Fruit fly (Drosophila melanogaster) whole organism, prepupa: ENCODE measurements around the gene Son.

Source experiments
- CG10631 ChIP-seq: fragments of 200-800 bp; sonication (Bioruptor generic); optimal IDR thresholded peaks from 2 replicates; lab custom pipeline; 2016; ENCODE audit warnings: missing biosample characterization, missing genetic modification characterization
- CG11294 ChIP-seq: fragments of 200-800 bp; sonication (Bioruptor generic); IDR thresholded peaks from 2 replicates; pipeline ENCODE4 v1.3.6; 2022; ENCODE audit warnings: missing biosample characterization, missing genetic modification characterization
- CG15336 ChIP-seq: fragments of 200-800 bp; sonication (Bioruptor generic); IDR thresholded peaks from 2 replicates; pipeline ENCODE4 v1.3.6; 2022; ENCODE audit warnings: missing biosample characterization, missing genetic modification characterization
- CG1621 ChIP-seq: fragments of 200-800 bp; sonication (Bioruptor generic); optimal IDR thresholded peaks from 3 replicates; lab custom pipeline; 2018; ENCODE audit warnings: missing biosample characterization, mild to moderate bottlenecking, missing genetic modification characterization
- CG16779 ChIP-seq: fragments of 200-800 bp; sonication (Bioruptor generic); optimal IDR thresholded peaks from 3 replicates; lab custom pipeline; 2017; ENCODE audit warnings: missing biosample characterization, mild to moderate bottlenecking, missing genetic modification characterization
- CG3032 ChIP-seq: fragments of 200-800 bp; optimal IDR thresholded peaks from 2 replicates; lab custom pipeline; 2019; ENCODE audit warnings: missing biosample characterization, mild to moderate bottlenecking, missing genetic modification characterization, moderate library complexity
- CG32006 ChIP-seq: fragments of 200-800 bp; sonication (Bioruptor generic); optimal IDR thresholded peaks from 3 replicates; lab custom pipeline; 2017; ENCODE audit warnings: missing biosample characterization, mild to moderate bottlenecking, missing genetic modification characterization
- CG3919 ChIP-seq: fragments of 200-800 bp; sonication (Bioruptor generic); optimal IDR thresholded peaks from 3 replicates; lab custom pipeline; 2016; ENCODE audit warnings: missing biosample characterization, missing genetic modification characterization
- CG6163 ChIP-seq: fragments of 200-800 bp; sonication (Bioruptor generic); IDR thresholded peaks from 3 replicates; pipeline ENCODE4 v1.3.6; 2022; ENCODE audit warnings: missing biosample characterization, missing genetic modification characterization
- CG6276 ChIP-seq: fragments of 200-800 bp; sonication (Bioruptor generic); optimal IDR thresholded peaks from 2 replicates; lab custom pipeline; 2017; ENCODE audit warnings: missing biosample characterization, mild to moderate bottlenecking, missing genetic modification characterization
- CG6792 ChIP-seq: fragments of 200-800 bp; sonication (Bioruptor generic); optimal IDR thresholded peaks from 3 replicates; lab custom pipeline; 2016; ENCODE audit warnings: missing biosample characterization, missing genetic modification characterization
- CG6854 ChIP-seq: fragments of 200-800 bp; sonication (Bioruptor generic); optimal IDR thresholded peaks from 2 replicates; lab custom pipeline; 2017; ENCODE audit warnings: missing biosample characterization, mild to moderate bottlenecking, missing genetic modification characterization
- CG8119 ChIP-seq: fragments of 200-800 bp; sonication (Bioruptor generic); IDR thresholded peaks from 3 replicates; pipeline ENCODE4 v1.3.6; 2022; ENCODE audit warnings: missing biosample characterization, missing genetic modification characterization
- CG8319 ChIP-seq: fragments of 200-800 bp; sonication (Bioruptor generic); optimal IDR thresholded peaks from 3 replicates; lab custom pipeline; 2016; ENCODE audit warnings: missing biosample characterization, missing genetic modification characterization
- CG8632 ChIP-seq: fragments of 200-800 bp; sonication (Bioruptor generic); optimal IDR thresholded peaks from 3 replicates; lab custom pipeline; 2016; ENCODE audit warnings: missing biosample characterization, missing genetic modification characterization
- Eip75B ChIP-seq: fragments of 200-800 bp; sonication (Bioruptor generic); optimal IDR thresholded peaks from 3 replicates; lab custom pipeline; 2016; ENCODE audit warnings: missing biosample characterization, missing genetic modification characterization
- Eip78C ChIP-seq: fragments of 200-800 bp; sonication (Bioruptor generic); peaks from one replicate; lab custom pipeline; 2016; ENCODE audit warnings: missing biosample characterization, missing genetic modification characterization
- Eip93F ChIP-seq: fragments of 200-800 bp; sonication (Bioruptor generic); optimal IDR thresholded peaks from 2 replicates; lab custom pipeline; 2016; ENCODE audit warnings: missing biosample characterization, mild to moderate bottlenecking, missing genetic modification characterization
- Ets96B ChIP-seq: fragments of 200-800 bp; optimal IDR thresholded peaks from 2 replicates; lab custom pipeline; 2019; ENCODE audit warnings: missing biosample characterization, mild to moderate bottlenecking, missing genetic modification characterization, moderate library complexity
- Gug ChIP-seq: fragments of 200-800 bp; sonication (Bioruptor generic); IDR thresholded peaks from 2 replicates; pipeline ENCODE4 v1.3.6; 2022; ENCODE audit warnings: missing biosample characterization, missing genetic modification characterization
- Hr39 ChIP-seq: fragments of 200-800 bp; sonication (Bioruptor generic); optimal IDR thresholded peaks from 2 replicates; lab custom pipeline; 2016; ENCODE audit warnings: missing biosample characterization, missing genetic modification characterization
- Hr4 ChIP-seq: fragments of 200-800 bp; sonication (Bioruptor generic); optimal IDR thresholded peaks from 3 replicates; lab custom pipeline; 2016; ENCODE audit warnings: missing biosample characterization, missing genetic modification characterization
- OdsH ChIP-seq: fragments of 200-800 bp; sonication (Bioruptor generic); optimal IDR thresholded peaks from 3 replicates; lab custom pipeline; 2016; ENCODE audit warnings: missing biosample characterization, missing genetic modification characterization
- Smox ChIP-seq: fragments of 200-800 bp; sonication (Bioruptor generic); optimal IDR thresholded peaks from 3 replicates; lab custom pipeline; 2016; ENCODE audit warnings: missing biosample characterization, missing genetic modification characterization
- Sox102F ChIP-seq: fragments of 200-800 bp; sonication (Bioruptor generic); optimal IDR thresholded peaks from 2 replicates; lab custom pipeline; 2016; ENCODE audit warnings: missing biosample characterization, mild to moderate bottlenecking, missing genetic modification characterization
- Sox15 ChIP-seq: fragments of 200-800 bp; sonication (Bioruptor generic); optimal IDR thresholded peaks from 3 replicates; lab custom pipeline; 2016; ENCODE audit warnings: missing biosample characterization, missing genetic modification characterization
- acj6 ChIP-seq: fragments of 200-800 bp; sonication (Bioruptor generic); optimal IDR thresholded peaks from 3 replicates; lab custom pipeline; 2016; ENCODE audit warnings: missing biosample characterization, missing genetic modification characterization
- cyc ChIP-seq: fragments of 200-800 bp; sonication (Bioruptor generic); optimal IDR thresholded peaks from 3 replicates; lab custom pipeline; 2016; ENCODE audit warnings: missing biosample characterization, missing genetic modification characterization
- dac ChIP-seq: fragments of 200-800 bp; sonication (Bioruptor generic); optimal IDR thresholded peaks from 2 replicates; lab custom pipeline; 2017; ENCODE audit warnings: missing biosample characterization, mild to moderate bottlenecking, missing genetic modification characterization
- esn ChIP-seq: fragments of 200-800 bp; sonication (Bioruptor generic); optimal IDR thresholded peaks from 2 replicates; lab custom pipeline; 2016; ENCODE audit warnings: missing biosample characterization, mild to moderate bottlenecking, missing genetic modification characterization, moderate library complexity
- fd85E ChIP-seq: fragments of 200-800 bp; sonication (Bioruptor generic); optimal IDR thresholded peaks from 3 replicates; lab custom pipeline; 2016; ENCODE audit warnings: missing biosample characterization, missing genetic modification characterization
- fkh ChIP-seq: fragments of 200-800 bp; sonication (Bioruptor generic); optimal IDR thresholded peaks from 3 replicates; lab custom pipeline; 2017; ENCODE audit warnings: missing biosample characterization, mild to moderate bottlenecking, missing genetic modification characterization, moderate library complexity
- pdm3 ChIP-seq: fragments of 200-800 bp; sonication (Bioruptor generic); optimal IDR thresholded peaks from 3 replicates; lab custom pipeline; 2016; ENCODE audit warnings: missing biosample characterization, missing genetic modification characterization
- spab ChIP-seq: fragments of 200-800 bp; sonication (Bioruptor generic); optimal IDR thresholded peaks from 2 replicates; lab custom pipeline; 2017; ENCODE audit warnings: missing biosample characterization, mild to moderate bottlenecking, missing genetic modification characterization, missing genetic modification reagents
- svp ChIP-seq: fragments of 200-800 bp; sonication (Bioruptor generic); peaks from one replicate; lab custom pipeline; 2016; ENCODE audit warnings: missing biosample characterization, missing genetic modification characterization
- vri ChIP-seq: fragments of 200-800 bp; sonication (Bioruptor generic); optimal IDR thresholded peaks from 3 replicates; lab custom pipeline; 2016; ENCODE audit warnings: missing biosample characterization, mild to moderate bottlenecking, missing genetic modification characterization

Gene Son

DNA sequence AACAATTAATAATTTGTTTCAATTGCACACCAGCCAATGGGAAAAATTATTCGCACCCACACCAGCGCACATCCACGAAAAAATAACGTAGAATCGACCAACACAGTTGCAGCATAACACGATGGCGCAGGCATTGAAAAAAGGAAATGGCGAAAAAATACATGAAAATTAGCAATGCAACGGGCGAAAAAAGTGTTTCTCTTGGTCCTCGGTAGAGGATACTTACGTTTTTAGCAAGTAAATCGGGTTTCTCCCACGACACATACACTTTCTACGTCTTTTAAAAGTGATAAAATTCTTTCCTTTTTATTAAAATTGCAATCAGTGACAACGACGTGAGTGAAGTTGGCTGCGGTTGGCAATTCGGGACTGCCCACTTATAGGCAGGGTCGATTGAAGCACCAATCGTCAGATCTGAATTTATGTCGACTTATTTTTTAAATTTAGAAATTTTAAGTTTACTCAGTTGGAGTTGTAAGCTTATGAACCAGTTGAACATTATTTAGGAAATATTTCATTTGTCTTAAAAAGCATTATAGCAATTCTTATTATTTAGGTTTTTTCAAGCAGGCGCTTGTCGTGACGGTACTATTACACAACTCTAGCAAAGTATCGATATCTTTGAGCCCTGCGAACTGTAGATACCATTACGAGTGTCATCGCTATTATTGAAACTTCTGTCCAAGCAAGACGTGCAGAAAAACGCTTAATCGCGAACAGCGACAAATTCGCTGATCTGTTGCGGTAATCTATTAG, at the start of gene Son, which contains the start of gene Kap-alpha3 (continued):
- TF ChIP-seq Hr4 (GFP tag; lab: Kevin White, UChicago), result peak; percentile 78
- TF ChIP-seq CG6792, result peak; percentile 79
- TF ChIP-seq CG8319 (GFP tag; lab: Kevin White, UChicago), result peak; percentile 75
- peak; percentile 91 for TF ChIP-seq CG3919 (GFP tag; lab: Kevin White, UChicago)
- TF ChIP-seq Sox102F (GFP tag; lab: Kevin White, UChicago), result peak; percentile 85
- TF ChIP-seq Ets96B, result peak; percentile 69
- peak; percentile 90 for TF ChIP-seq Eip75B (GFP tag; lab: Kevin White, UChicago)
- peak; percentile 88 for TF ChIP-seq pdm3 (GFP tag; lab: Kevin White, UChicago)
- peak; percentile 84 for TF ChIP-seq Smox
- peak; percentile 94 for TF ChIP-seq Eip78C (GFP tag; lab: Kevin White, UChicago)
- TF ChIP-seq, all 60 proteins: peak for 58

DNA sequence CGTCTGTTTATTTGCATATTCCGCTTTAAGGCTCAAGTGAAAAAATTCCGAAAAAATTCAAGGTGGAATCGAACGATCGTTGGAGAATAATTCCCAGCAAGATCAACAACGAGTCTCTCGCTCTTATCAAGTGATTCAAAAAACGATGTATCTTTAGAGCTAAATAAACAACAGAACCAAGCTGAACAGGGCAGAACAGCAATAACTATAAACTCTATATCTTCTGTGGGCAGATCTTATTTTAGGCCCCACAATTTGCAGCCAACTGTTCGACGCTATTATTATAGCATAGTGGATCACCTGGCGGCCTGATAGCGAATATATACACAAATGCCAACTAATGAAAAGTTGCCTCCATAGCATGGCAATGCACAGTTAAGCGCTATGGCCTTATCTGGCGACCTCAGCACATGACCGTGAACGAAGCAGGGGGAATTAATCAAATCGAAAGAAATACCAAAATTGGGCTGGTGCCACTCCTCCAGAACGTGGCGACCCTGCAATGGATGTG, 48.4 kb upstream of the Son start:
- TF ChIP-seq spab (GFP tag; lab: Kevin White, UChicago), result no peak
- peak; percentile 62 for TF ChIP-seq fkh (GFP tag; lab: Kevin White, UChicago)
- no peak for TF ChIP-seq CG16779
- peak; percentile 50 for TF ChIP-seq svp (GFP tag; lab: Kevin White, UChicago)
- no peak for TF ChIP-seq fd85E (GFP tag; lab: Kevin White, UChicago)
- TF ChIP-seq CG6854 (GFP tag; lab: Kevin White, UChicago), result no peak
- TF ChIP-seq Eip75B (GFP tag; lab: Kevin White, UChicago), result no peak
- TF ChIP-seq CG3032 (tag; lab: Kevin White, UChicago), result no peak
- TF ChIP-seq, all 60 proteins: peak for 2

DNA sequence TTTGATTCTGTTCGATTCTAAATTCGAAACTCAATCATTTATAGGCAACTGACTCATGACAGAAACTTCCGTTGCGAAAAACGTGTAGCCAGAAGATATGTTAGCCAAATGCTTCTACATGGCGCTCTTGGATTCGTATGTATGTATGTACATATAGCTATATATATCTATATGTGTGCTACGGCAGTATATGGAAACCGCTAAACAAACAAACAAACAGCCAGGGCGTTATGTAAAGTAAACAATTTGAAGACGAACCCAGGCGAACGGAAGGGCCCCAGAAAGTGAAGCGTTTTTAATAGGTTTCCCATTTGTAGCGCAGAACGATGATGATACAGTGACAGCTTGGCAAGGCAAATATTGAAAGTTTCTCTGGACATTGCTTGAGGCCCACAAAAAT, 47.9 kb upstream of the Son start:
- peak; percentile 74 for TF ChIP-seq fkh (GFP tag; lab: Kevin White, UChicago)
- no peak for TF ChIP-seq Eip78C (GFP tag; lab: Kevin White, UChicago)

DNA sequence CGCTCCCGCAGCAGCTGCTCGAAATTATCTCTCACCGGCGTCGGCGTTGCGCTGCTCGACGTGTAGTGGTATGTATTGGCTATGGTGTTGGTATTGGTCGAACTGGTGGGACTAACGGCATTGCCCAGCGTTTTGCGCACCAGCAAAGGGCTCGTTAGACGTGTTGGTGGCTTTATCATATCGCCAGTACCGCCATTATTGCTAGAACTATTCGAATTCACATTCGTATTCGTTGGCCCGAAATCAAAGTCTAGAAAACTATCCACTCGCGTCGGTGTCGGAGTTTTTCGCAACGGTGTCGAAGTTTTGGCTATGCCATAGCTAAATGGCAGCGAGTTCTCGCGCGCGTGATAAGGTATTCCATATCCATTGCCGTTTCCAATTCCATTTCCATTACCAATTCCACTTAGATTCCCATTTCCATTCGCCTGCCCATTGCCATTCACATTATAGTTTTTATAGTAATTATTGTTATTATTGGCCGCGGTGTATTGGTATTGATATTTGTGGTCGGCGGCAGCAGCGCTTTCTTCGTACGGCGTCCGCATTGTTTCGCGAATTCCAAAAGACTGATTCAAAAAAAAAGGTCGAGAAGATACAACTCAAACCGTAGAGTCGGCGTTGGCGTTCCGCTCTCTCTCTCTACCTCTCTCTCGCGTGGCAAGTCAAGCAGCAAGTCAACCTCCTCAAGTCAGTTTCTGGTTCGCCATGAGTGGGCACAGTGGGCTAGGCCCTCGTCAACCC, 45.2 kb upstream of the Son start, which contains the start of gene by:
TSS of gene by (minus strand) at position 575 of the 744 bp plus-strand sequence.
- TF ChIP-seq CG15336 (no peak), esn (GFP tag; lab: Kevin White, UChicago) (no peak), fd85E (GFP tag; lab: Kevin White, UChicago) (no peak), pdm3 (GFP tag; lab: Kevin White, UChicago) (no peak), CG6854 (GFP tag; lab: Kevin White, UChicago) (no peak), acj6 (GFP tag; lab: Kevin White, UChicago) (no peak), vri (GFP tag; lab: Kevin White, UChicago) (no peak), Hr39 (GFP tag; lab: Kevin White, UChicago) (no peak), Gug (GFP tag; lab: Robert Waterston, UW) (no peak), CG8319 (GFP tag; lab: Kevin White, UChicago) (no peak), Eip93F (GFP tag; lab: Kevin White, UChicago) (no peak), Ets96B (no peak)

DNA sequence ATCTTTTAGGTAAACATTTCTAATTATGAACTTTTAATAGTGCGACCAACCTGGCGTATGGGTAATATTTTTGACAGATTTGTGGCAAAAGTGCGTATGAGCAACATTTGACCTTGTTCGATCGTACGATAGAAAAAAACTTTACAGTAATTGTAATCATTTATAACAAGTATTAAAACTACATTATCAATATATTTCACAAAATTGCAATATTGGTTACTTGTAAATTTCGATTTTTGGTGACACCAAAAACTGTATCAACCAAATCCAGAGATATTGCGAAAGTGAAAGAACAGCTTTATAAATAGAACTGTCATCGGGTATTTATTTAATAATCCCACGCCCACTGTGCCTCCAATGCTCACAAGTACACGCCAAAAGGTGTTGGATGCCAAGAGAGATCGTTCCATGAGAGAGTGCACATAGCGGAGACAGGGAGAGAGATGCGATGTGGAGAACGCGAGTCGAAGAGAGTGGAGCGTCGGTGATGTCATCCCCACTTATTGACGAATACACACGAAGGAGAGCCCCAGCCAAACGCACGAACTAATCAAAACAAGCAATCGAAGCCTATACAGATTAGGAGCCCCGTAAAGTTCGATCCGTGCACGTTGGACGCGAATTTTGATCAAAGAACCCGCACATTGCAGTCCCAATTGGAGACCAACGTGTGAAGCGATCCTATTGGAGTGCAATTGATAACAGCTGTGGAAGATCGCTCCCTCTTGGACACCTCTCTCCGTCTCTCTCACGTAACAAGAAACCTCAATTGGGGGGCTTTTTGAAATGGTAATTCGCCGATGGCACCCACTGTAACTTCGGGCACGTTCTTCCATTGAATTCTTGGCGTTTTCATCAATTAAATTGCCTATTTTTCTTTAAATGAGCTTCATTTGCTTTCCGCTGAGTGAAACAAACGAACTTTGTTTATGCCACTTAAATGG, 44.4 kb upstream of the Son start:
- TF ChIP-seq CG6276 (GFP tag; lab: Kevin White, UChicago) (peak; percentile 99), Eip78C (GFP tag; lab: Kevin White, UChicago) (peak; percentile 100), vri (GFP tag; lab: Kevin White, UChicago) (peak; percentile 84), CG6163 (GFP tag; lab: Robert Waterston, UW) (peak; percentile 80), CG11294 (GFP tag; lab: Robert Waterston, UW) (peak; percentile 88), CG15336 (peak; percentile 92), OdsH (GFP tag; lab: Kevin White, UChicago) (peak; percentile 96), Eip75B (GFP tag; lab: Kevin White, UChicago) (peak; percentile 99), esn (GFP tag; lab: Kevin White, UChicago) (peak; percentile 99), CG10631 (GFP tag; lab: Kevin White, UChicago) (peak; percentile 98), CG32006 (GFP tag; lab: Kevin White, UChicago) (peak; percentile 99), CG8632 (GFP tag; lab: Kevin White, UChicago) (peak; percentile 96), CG8119 (peak; percentile 95), pdm3 (GFP tag; lab: Kevin White, UChicago) (peak; percentile 97), cyc (peak; percentile 94), dac (GFP tag; lab: Kevin White, UChicago) (peak; percentile 97), CG1621 (tag; lab: Kevin White, UChicago) (peak; percentile 91), Sox15 (peak; percentile 97), CG6854 (GFP tag; lab: Kevin White, UChicago) (peak; percentile 90)
